Fruit fly (Drosophila melanogaster): ENCODE data around the gene CG5235.

CG5235 gene

dm6 chr3L:16053026-16053556, 37.1 kb downstream of the CG5235 start:
- TF ChIP-seq CG7045 (GFP tag; optimal IDR thresholded peaks at IDR 0.05): no peak
- TF ChIP-seq bab1 (GFP tag; optimal IDR thresholded peaks at IDR 0.05): no peak
- no peak for TF ChIP-seq Clk (GFP tag; optimal IDR thresholded peaks at IDR 0.05)
- no peak for TF ChIP-seq CG33017 (tag; optimal IDR thresholded peaks at IDR 0.05)
- no peak for TF ChIP-seq CG14711 (tag; optimal IDR thresholded peaks at IDR 0.05)
- no peak for TF ChIP-seq ovo (GFP tag; optimal IDR thresholded peaks at IDR 0.05)
- TF ChIP-seq cic (GFP tag; optimal IDR thresholded peaks at IDR 0.05): no peak
- no peak for TF ChIP-seq pad (GFP tag; optimal IDR thresholded peaks at IDR 0.05)
- TF ChIP-seq Hr96 (GFP tag; optimal IDR thresholded peaks at IDR 0.05): no peak
- TF ChIP-seq CG5204 (GFP tag; optimal IDR thresholded peaks at IDR 0.05): no peak
- no peak for TF ChIP-seq kay (GFP tag; ENCODE audit: borderline replicate concordance)
- no peak for TF ChIP-seq CG11617 (GFP tag; optimal IDR thresholded peaks at IDR 0.05)
- no peak for TF ChIP-seq CG7101 (tag; optimal IDR thresholded peaks at IDR 0.05)
- no peak for TF ChIP-seq CG1620 (GFP tag; optimal IDR thresholded peaks at IDR 0.05)
- no peak for TF ChIP-seq CG12768 (GFP tag; optimal IDR thresholded peaks at IDR 0.05)

- TF ChIP-seq CG12768 (GFP tag; optimal IDR thresholded peaks at IDR 0.05) (peak; percentile 94), cic (GFP tag; optimal IDR thresholded peaks at IDR 0.05) (peak; percentile 63), kay (GFP tag; ENCODE audit: borderline replicate concordance) (peak; percentile 42), tj (GFP tag; optimal IDR thresholded peaks at IDR 0.05) (peak; percentile 17), cnc (optimal IDR thresholded peaks at IDR 0.05) (no peak), CG5204 (GFP tag; optimal IDR thresholded peaks at IDR 0.05) (no peak)
Measured at dm6 chr3L:16052145-16053025, 37.8 kb downstream of the CG5235 start.

- TF ChIP-seq cnc (optimal IDR thresholded peaks at IDR 0.05) (no peak), CG1620 (GFP tag; optimal IDR thresholded peaks at IDR 0.05) (peak; percentile 24), Clk (GFP tag; optimal IDR thresholded peaks at IDR 0.05) (no peak), CG12768 (GFP tag; optimal IDR thresholded peaks at IDR 0.05) (no peak), ovo (GFP tag; optimal IDR thresholded peaks at IDR 0.05) (no peak), cic (GFP tag; optimal IDR thresholded peaks at IDR 0.05) (no peak), pad (GFP tag; optimal IDR thresholded peaks at IDR 0.05) (no peak), CG33017 (tag; optimal IDR thresholded peaks at IDR 0.05) (no peak), CG11617 (GFP tag; optimal IDR thresholded peaks at IDR 0.05) (no peak), Hr96 (GFP tag; optimal IDR thresholded peaks at IDR 0.05) (peak; percentile 56), toe (GFP tag; optimal IDR thresholded peaks at IDR 0.05) (peak; percentile 29), CG5204 (GFP tag; optimal IDR thresholded peaks at IDR 0.05) (peak; percentile 22), CG14711 (tag; optimal IDR thresholded peaks at IDR 0.05) (peak; percentile 27), Crg-1 (GFP tag; optimal IDR thresholded peaks at IDR 0.05) (no peak), tj (GFP tag; optimal IDR thresholded peaks at IDR 0.05) (no peak), Mnt (GFP tag; optimal IDR thresholded peaks at IDR 0.05) (peak; percentile 29), bab1 (GFP tag; optimal IDR thresholded peaks at IDR 0.05) (peak; percentile 33), kay (GFP tag; ENCODE audit: borderline replicate concordance) (peak; percentile 60), CG7045 (GFP tag; optimal IDR thresholded peaks at IDR 0.05) (no peak), CG7101 (tag; optimal IDR thresholded peaks at IDR 0.05) (peak; percentile 38)
Measured at dm6 chr3L:16051719-16052122, 38.5 kb downstream of the CG5235 start, which contains the start of gene Mbs. Gene Mbs, plus strand, starts transcription at chr3L:16051959.

DNA sequence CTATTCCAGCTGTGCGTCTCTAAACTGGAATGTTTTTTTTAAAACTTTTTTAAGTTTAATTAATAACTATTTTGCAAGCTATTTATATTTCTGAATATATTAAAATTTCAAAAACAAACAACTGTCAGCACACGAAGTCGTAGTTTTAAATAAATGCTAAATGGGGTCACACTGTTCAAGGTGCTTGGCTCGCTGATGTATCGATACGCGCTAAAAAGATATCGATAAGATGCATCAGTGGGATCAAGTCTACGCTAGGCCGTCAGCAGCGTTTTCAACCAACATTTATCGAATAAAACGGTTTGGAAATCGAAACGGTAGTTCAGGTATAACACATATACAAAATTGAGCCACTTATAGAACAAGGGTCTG, 39.3 kb downstream of the CG5235 start, which contains the start of gene Diap1:
Gene Diap1, minus strand, starts transcription at position 148 of the 372 bp plus-strand sequence.
- peak; percentile 89 for TF ChIP-seq kay (GFP tag; ENCODE audit: borderline replicate concordance)
- no peak for TF ChIP-seq pad (GFP tag; optimal IDR thresholded peaks at IDR 0.05)
- no peak for TF ChIP-seq CG12768 (GFP tag; optimal IDR thresholded peaks at IDR 0.05)
- TF ChIP-seq CG7101 (tag; optimal IDR thresholded peaks at IDR 0.05): no peak
- no peak for TF ChIP-seq ovo (GFP tag; optimal IDR thresholded peaks at IDR 0.05)
- TF ChIP-seq CG14711 (tag; optimal IDR thresholded peaks at IDR 0.05): no peak
- no peak for TF ChIP-seq Hr96 (GFP tag; optimal IDR thresholded peaks at IDR 0.05)
- TF ChIP-seq cnc (optimal IDR thresholded peaks at IDR 0.05): no peak
- TF ChIP-seq cic (GFP tag; optimal IDR thresholded peaks at IDR 0.05): no peak
- peak; percentile 44 for TF ChIP-seq toe (GFP tag; optimal IDR thresholded peaks at IDR 0.05)
- TF ChIP-seq CG5204 (GFP tag; optimal IDR thresholded peaks at IDR 0.05): no peak
- no peak for TF ChIP-seq CG33017 (tag; optimal IDR thresholded peaks at IDR 0.05)
- no peak for TF ChIP-seq tj (GFP tag; optimal IDR thresholded peaks at IDR 0.05)
- peak; percentile 33 for TF ChIP-seq bab1 (GFP tag; optimal IDR thresholded peaks at IDR 0.05)
- TF ChIP-seq Crg-1 (GFP tag; optimal IDR thresholded peaks at IDR 0.05): no peak
- no peak for TF ChIP-seq CG1620 (GFP tag; optimal IDR thresholded peaks at IDR 0.05)
- no peak for TF ChIP-seq CG7045 (GFP tag; optimal IDR thresholded peaks at IDR 0.05)
- no peak for TF ChIP-seq Clk (GFP tag; optimal IDR thresholded peaks at IDR 0.05)
- peak; percentile 35 for TF ChIP-seq Mnt (GFP tag; optimal IDR thresholded peaks at IDR 0.05)
- no peak for TF ChIP-seq CG11617 (GFP tag; optimal IDR thresholded peaks at IDR 0.05)

dm6 chr3L:16049955-16050886, 40.0 kb downstream of the CG5235 start:
- TF ChIP-seq cnc (optimal IDR thresholded peaks at IDR 0.05) (no peak), CG7101 (tag; optimal IDR thresholded peaks at IDR 0.05) (peak; percentile 38), Mnt (GFP tag; optimal IDR thresholded peaks at IDR 0.05) (peak; percentile 79), Hr96 (GFP tag; optimal IDR thresholded peaks at IDR 0.05) (peak; percentile 13), CG14711 (tag; optimal IDR thresholded peaks at IDR 0.05) (peak; percentile 33), kay (GFP tag; ENCODE audit: borderline replicate concordance) (peak; percentile 47), ovo (GFP tag; optimal IDR thresholded peaks at IDR 0.05) (peak; percentile 48), Crg-1 (GFP tag; optimal IDR thresholded peaks at IDR 0.05) (peak; percentile 47), CG7045 (GFP tag; optimal IDR thresholded peaks at IDR 0.05) (peak; percentile 23), CG33017 (tag; optimal IDR thresholded peaks at IDR 0.05) (peak; percentile 82), CG1620 (GFP tag; optimal IDR thresholded peaks at IDR 0.05) (peak; percentile 19), toe (GFP tag; optimal IDR thresholded peaks at IDR 0.05) (no peak), cic (GFP tag; optimal IDR thresholded peaks at IDR 0.05) (peak; percentile 93), CG11617 (GFP tag; optimal IDR thresholded peaks at IDR 0.05) (peak; percentile 78), pad (GFP tag; optimal IDR thresholded peaks at IDR 0.05) (peak; percentile 21), CG5204 (GFP tag; optimal IDR thresholded peaks at IDR 0.05) (no peak), bab1 (GFP tag; optimal IDR thresholded peaks at IDR 0.05) (no peak), Clk (GFP tag; optimal IDR thresholded peaks at IDR 0.05) (peak; percentile 39), tj (GFP tag; optimal IDR thresholded peaks at IDR 0.05) (peak; percentile 17), CG12768 (GFP tag; optimal IDR thresholded peaks at IDR 0.05) (peak; percentile 75)

Data from whole organism, adult.